Fruit fly (Drosophila melanogaster) whole organism, embryonic: ENCODE data around the gene Fatp1.

Experiments
- ATbp ChIP-seq: fragments of 200-800 bp; sonication (Bioruptor generic); optimal IDR thresholded peaks from 2 replicates; lab custom pipeline; 2017; ENCODE audit warnings: missing biosample characterization, mild to moderate bottlenecking, missing genetic modification characterization, missing genetic modification reagents
- Asciz ChIP-seq: fragments of 200-800 bp; sonication (Bioruptor generic); optimal IDR thresholded peaks from 2 replicates; lab custom pipeline; 2017; ENCODE audit warnings: missing biosample characterization, mild to moderate bottlenecking, missing genetic modification characterization, missing genetic modification reagents
- Awh ChIP-seq: fragments of 200-800 bp; sonication (Bioruptor generic); IDR thresholded peaks from 2 replicates; pipeline ENCODE4, ENCODE4 v1.3.6; 2022; ENCODE audit warnings: missing biosample characterization, missing genetic modification characterization
- CG10431 ChIP-seq: fragments of 200-800 bp; sonication (Bioruptor generic); optimal IDR thresholded peaks from 3 replicates; lab custom pipeline; 2018; ENCODE audit warnings: missing biosample characterization, mild to moderate bottlenecking, missing genetic modification characterization
- CG10654 ChIP-seq: fragments of 200-800 bp; sonication (Bioruptor generic); optimal IDR thresholded peaks from 2 replicates; lab custom pipeline; 2016; ENCODE audit warnings: missing biosample characterization, missing genetic modification characterization
- CG11398 ChIP-seq: fragments of 200-800 bp; sonication (Bioruptor generic); optimal IDR thresholded peaks from 2 replicates; lab custom pipeline; 2016; ENCODE audit warnings: missing biosample characterization, missing genetic modification characterization
- CG11696 ChIP-seq: fragments of 200-800 bp; sonication (Bioruptor generic); IDR thresholded peaks from 2 replicates; pipeline ENCODE4 v1.3.6; 2022; ENCODE audit warnings: missing biosample characterization, missing genetic modification characterization
- CG13894 ChIP-seq: fragments of 200-800 bp; sonication (Bioruptor generic); optimal IDR thresholded peaks from 3 replicates; lab custom pipeline; 2018; ENCODE audit warnings: missing biosample characterization, mild to moderate bottlenecking, missing genetic modification characterization, moderate library complexity
- CG15011 ChIP-seq: fragments of 200-800 bp; sonication (Bioruptor generic); optimal IDR thresholded peaks from 3 replicates; lab custom pipeline; 2018; ENCODE audit warnings: missing biosample characterization, mild to moderate bottlenecking, missing genetic modification characterization
- CG15269 ChIP-seq: fragments of 200-800 bp; sonication (Bioruptor generic); optimal IDR thresholded peaks from 2 replicates; lab custom pipeline; 2018; ENCODE audit warnings: missing biosample characterization, mild to moderate bottlenecking, missing genetic modification characterization, moderate library complexity
- CG15514 ChIP-seq: fragments of 200-800 bp; sonication (Bioruptor generic); optimal IDR thresholded peaks from 3 replicates; lab custom pipeline; 2017; ENCODE audit warnings: missing biosample characterization, missing genetic modification characterization, mild to moderate bottlenecking, moderate library complexity, missing genetic modification reagents
- CG17359 ChIP-seq: fragments of 200-800 bp; sonication (Bioruptor generic); optimal IDR thresholded peaks from 3 replicates; lab custom pipeline; 2018; ENCODE audit warnings: missing biosample characterization, mild to moderate bottlenecking, missing genetic modification characterization, moderate library complexity
- CG31388 ChIP-seq: fragments of 200-800 bp; sonication (Bioruptor generic); optimal IDR thresholded peaks from 2 replicates; lab custom pipeline; 2016; ENCODE audit warnings: missing biosample characterization, missing genetic modification characterization
- CG3407 ChIP-seq: fragments of 200-800 bp; sonication (Bioruptor generic); optimal IDR thresholded peaks from 2 replicates; lab custom pipeline; 2018; ENCODE audit warnings: missing biosample characterization, mild to moderate bottlenecking, missing genetic modification characterization
- CG34224 ChIP-seq: fragments of 200-800 bp; sonication (Bioruptor generic); IDR thresholded peaks from 3 replicates; pipeline ENCODE4 v1.3.6; 2022; ENCODE audit warnings: missing biosample characterization, missing genetic modification characterization; ENCODE audit not compliant: partially characterized antibody
- CG34422 ChIP-seq: fragments of 200-800 bp; sonication (Bioruptor generic); IDR thresholded peaks from 3 replicates; pipeline ENCODE4 v1.3.6; 2022; ENCODE audit warnings: missing biosample characterization, missing genetic modification characterization
- CG43689 ChIP-seq: fragments of 200-800 bp; sonication (Bioruptor generic); IDR thresholded peaks from 2 replicates; pipeline ENCODE4 v1.3.6; 2022; ENCODE audit warnings: missing biosample characterization, missing genetic modification characterization
- CG4424 ChIP-seq: fragments of 200-800 bp; sonication (Bioruptor generic); optimal IDR thresholded peaks from 3 replicates; lab custom pipeline; 2016; ENCODE audit warnings: missing biosample characterization, missing genetic modification characterization
- CG6175 ChIP-seq: fragments of 200-800 bp; sonication (Bioruptor generic); IDR thresholded peaks from 3 replicates; pipeline ENCODE4 v1.3.6; 2022; ENCODE audit warnings: missing biosample characterization, missing genetic modification characterization
- CG6254 ChIP-seq: fragments of 200-800 bp; sonication (Bioruptor generic); optimal IDR thresholded peaks from 3 replicates; lab custom pipeline; 2017; ENCODE audit warnings: mild to moderate bottlenecking, missing biosample characterization, missing genetic modification reagents, missing genetic modification characterization
- CG6654 ChIP-seq: fragments of 200-800 bp; sonication (Bioruptor generic); optimal IDR thresholded peaks from 2 replicates; lab custom pipeline; 2017; ENCODE audit warnings: missing biosample characterization, mild to moderate bottlenecking, missing genetic modification characterization
- Chrac-16 ChIP-seq: fragments of 200-800 bp; sonication (Bioruptor generic); optimal IDR thresholded peaks from 3 replicates; lab custom pipeline; 2016; ENCODE audit warnings: missing biosample characterization, missing genetic modification characterization
- Dfd ChIP-seq, 2 experiments: fragments of >200 bp; optimal IDR thresholded peaks; 2 replicates each; lab custom pipeline; 2017; ENCODE audit warnings: missing biosample characterization in 2 of 2, missing genetic modification characterization in 2 of 2
- Dp ChIP-seq: fragments of 200-800 bp; sonication (Bioruptor generic); optimal IDR thresholded peaks from 2 replicates; lab custom pipeline; 2018; ENCODE audit warnings: missing biosample characterization, mild to moderate bottlenecking, missing genetic modification characterization, moderate library complexity
- E2f1 ChIP-seq: fragments of 200-800 bp; sonication (Bioruptor generic); IDR thresholded peaks from 2 replicates; pipeline ENCODE4 v1.3.6; 2022; ENCODE audit warnings: missing biosample characterization, missing genetic modification characterization
- E2f2 ChIP-seq: fragments of 200-800 bp; sonication (Bioruptor generic); IDR thresholded peaks from 2 replicates; pipeline ENCODE4 v1.3.6; 2022; ENCODE audit warnings: missing biosample characterization, missing genetic modification characterization
- ERR ChIP-seq: fragments of 200-800 bp; sonication (Bioruptor generic); optimal IDR thresholded peaks from 2 replicates; lab custom pipeline; 2016; ENCODE audit warnings: missing biosample characterization, missing genetic modification characterization
- GATAe ChIP-seq: fragments of 200-800 bp; sonication (Bioruptor generic); conservative IDR thresholded peaks from 2 replicates; pipeline ENCODE4 v1.3.6; 2022; ENCODE audit warnings: missing biosample characterization, missing genetic modification characterization
- HmgZ ChIP-seq: fragments of 200-800 bp; sonication (Bioruptor generic); optimal IDR thresholded peaks from 2 replicates; lab custom pipeline; 2018; ENCODE audit warnings: missing biosample characterization, mild to moderate bottlenecking, missing genetic modification characterization
- Hmx ChIP-seq: fragments of 200-800 bp; sonication (Bioruptor generic); optimal IDR thresholded peaks from 2 replicates; lab custom pipeline; 2016; ENCODE audit warnings: missing biosample characterization, missing genetic modification characterization
- Hr78 ChIP-seq, 2 experiments: fragments of 200-800 bp in 1 of 2; fragments of >200 bp in 1 of 2; sonication (Bioruptor generic) in 1 of 2; optimal IDR thresholded peaks; 2 replicates each; lab custom pipeline; 2017 to 2019; ENCODE audit warnings: missing biosample characterization in 2 of 2, missing genetic modification characterization in 2 of 2, mild to moderate bottlenecking in 1 of 2, moderate library complexity in 1 of 2
- Mad ChIP-seq: fragments of 200-800 bp; sonication (Bioruptor generic); optimal IDR thresholded peaks from 2 replicates; lab custom pipeline; 2016; ENCODE audit warnings: missing biosample characterization, missing genetic modification characterization
- NFAT ChIP-seq: fragments of 200-800 bp; sonication (Bioruptor generic); IDR thresholded peaks from 2 replicates; pipeline ENCODE4 v1.3.6; 2022; ENCODE audit warnings: missing biosample characterization, missing genetic modification characterization
- Oaz ChIP-seq: fragments of 200-800 bp; sonication (Bioruptor generic); IDR thresholded peaks from 2 replicates; pipeline ENCODE4 v1.3.6; 2022; ENCODE audit warnings: missing biosample characterization, missing genetic modification characterization
- crc ChIP-seq: fragments of 200-800 bp; sonication (Bioruptor generic); optimal IDR thresholded peaks from 2 replicates; lab custom pipeline; 2016; ENCODE audit warnings: missing biosample characterization, missing genetic modification characterization
- dmrt11E ChIP-seq: fragments of 200-800 bp; sonication (Bioruptor generic); optimal IDR thresholded peaks from 3 replicates; lab custom pipeline; 2018; ENCODE audit warnings: missing biosample characterization, mild to moderate bottlenecking, missing genetic modification characterization, moderate library complexity
- grn ChIP-seq: fragments of 200-800 bp; sonication (Bioruptor generic); optimal IDR thresholded peaks from 3 replicates; lab custom pipeline; 2017; ENCODE audit warnings: missing biosample characterization, missing genetic modification characterization
- gsb ChIP-seq: fragments of 200-800 bp; sonication (Bioruptor generic); IDR thresholded peaks from 2 replicates; pipeline ENCODE4 v1.3.6; 2022; ENCODE audit warnings: missing biosample characterization, missing genetic modification characterization
- inv ChIP-seq: fragments of 200-800 bp; sonication (Bioruptor generic); IDR thresholded peaks from 2 replicates; pipeline ENCODE4 v1.3.6; 2022; ENCODE audit warnings: missing biosample characterization, missing genetic modification characterization; ENCODE audit not compliant: partially characterized antibody
- nau ChIP-seq: fragments of 200-800 bp; sonication (Bioruptor generic); optimal IDR thresholded peaks from 3 replicates; lab custom pipeline; 2017; ENCODE audit warnings: missing biosample characterization, mild to moderate bottlenecking, missing genetic modification characterization, missing genetic modification reagents
- peb ChIP-seq: fragments of 200-800 bp; sonication (Bioruptor generic); IDR thresholded peaks from 2 replicates; pipeline ENCODE4 v1.3.6; 2022; ENCODE audit warnings: missing biosample characterization, missing genetic modification characterization
- pfk ChIP-seq: fragments of 200-800 bp; sonication (Bioruptor generic); optimal IDR thresholded peaks from 2 replicates; lab custom pipeline; 2018; ENCODE audit warnings: missing biosample characterization, mild to moderate bottlenecking, missing genetic modification characterization, moderate library complexity
- phol ChIP-seq: fragments of 200-800 bp; sonication (Bioruptor generic); optimal IDR thresholded peaks from 3 replicates; lab custom pipeline; 2018; ENCODE audit warnings: missing biosample characterization, mild to moderate bottlenecking, missing genetic modification characterization, moderate library complexity
- pita ChIP-seq: fragments of 200-800 bp; sonication (Bioruptor generic); optimal IDR thresholded peaks from 2 replicates; lab custom pipeline; 2017; ENCODE audit warnings: missing biosample characterization, mild to moderate bottlenecking, missing genetic modification characterization
- pnt ChIP-seq: fragments of 200-800 bp; sonication (Bioruptor generic); optimal IDR thresholded peaks from 3 replicates; lab custom pipeline; 2016; ENCODE audit warnings: missing biosample characterization, missing genetic modification characterization
- prd ChIP-seq, 3 experiments: fragments of >200 bp in 2 of 3; fragments of 200-800 bp in 1 of 3; sonication (Bioruptor generic) in 1 of 3; optimal IDR thresholded peaks in 2 of 3; IDR thresholded peaks in 1 of 3; 2 replicates in 2 of 3; 3 replicates in 1 of 3; pipeline versions ENCODE4 v1.3.6 to Lab custom; 2017 to 2022; ENCODE audit warnings: missing biosample characterization in 1 of 3, missing genetic modification characterization in 1 of 3
- sim ChIP-seq: fragments of 200-800 bp; sonication (Bioruptor generic); IDR thresholded peaks from 2 replicates; pipeline ENCODE4 v1.3.6; 2022; ENCODE audit warnings: missing biosample characterization, missing genetic modification characterization
- sisA ChIP-seq: fragments of 200-800 bp; sonication (Bioruptor generic); IDR thresholded peaks from 2 replicates; pipeline ENCODE4 v1.3.6; 2022; ENCODE audit warnings: missing biosample characterization, missing genetic modification characterization
- slbo ChIP-seq: fragments of 200-800 bp; sonication (Bioruptor generic); IDR thresholded peaks from 2 replicates; pipeline ENCODE4 v1.3.6; 2022; ENCODE audit warnings: missing biosample characterization, missing genetic modification characterization
- wdn ChIP-seq: fragments of 200-800 bp; sonication (Bioruptor generic); IDR thresholded peaks from 2 replicates; pipeline ENCODE4 v1.3.6; 2022; ENCODE audit warnings: missing biosample characterization, missing genetic modification characterization
- yki ChIP-seq: fragments of >200 bp; optimal IDR thresholded peaks from 3 replicates; lab custom pipeline; 2018

Gene Fatp1

dm6 chr2L:10519225-10519624 lies 2.2 kb upstream of the Fatp1 start (continued):
- TF ChIP-seq CG31388 (GFP tag; lab: Kevin White, UChicago) (no peak), E2f2 (GFP tag; lab: Robert Waterston, UW) (peak; percentile 45; the same call in 1 of the 2 replicates), NFAT (GFP tag; lab: Robert Waterston, UW) (no peak), CG6175 (GFP tag; lab: Robert Waterston, UW) (no peak), peb (GFP tag; lab: Robert Waterston, UW) (no peak), Hr78 (GFP tag; optimal IDR thresholded peaks at IDR 0.05; lab: Kevin White, UChicago) (no peak), E2f1 (peak; percentile 46), CG6654 (GFP tag; lab: Kevin White, UChicago) (no peak), nau (GFP tag; lab: Kevin White, UChicago) (peak; percentile 36), pfk (GFP tag; lab: Kevin White, UChicago) (no peak), Awh (GFP tag; lab: Robert Waterston, UW) (peak; percentile 22; the same call in 1 of the 2 replicates), Hmx (GFP tag; lab: Kevin White, UChicago) (no peak), ERR (GFP tag; lab: Kevin White, UChicago) (no peak), slbo (peak; percentile 76), sisA (GFP tag; lab: Robert Waterston, UW) (peak; percentile 62), yki (lab: Kevin White, UChicago) (no peak), phol (tag; lab: Kevin White, UChicago) (peak; percentile 47), inv (GFP tag; lab: Robert Waterston, UW) (no peak), Dfd (GFP tag; optimal IDR thresholded peaks at IDR 0.05; lab: Kevin White, UChicago) (no peak), HmgZ (tag; lab: Kevin White, UChicago) (peak; percentile 37), wdn (GFP tag; lab: Robert Waterston, UW) (peak; percentile 69), ATbp (GFP tag; lab: Kevin White, UChicago) (peak; percentile 54), CG10431 (GFP tag; lab: Kevin White, UChicago) (no peak), CG4424 (GFP tag; lab: Kevin White, UChicago) (peak; percentile 40), CG10654 (GFP tag; lab: Kevin White, UChicago) (peak; percentile 14), CG34224 (GFP tag; lab: Robert Waterston, UW) (no peak), Dp (GFP tag; lab: Kevin White, UChicago) (no peak), grn (peak; percentile 24), Oaz (GFP tag; lab: Robert Waterston, UW) (peak; percentile 73), Chrac-16 (GFP tag; lab: Kevin White, UChicago) (no peak), pita (GFP tag; lab: Kevin White, UChicago) (no peak), CG15011 (GFP tag; lab: Kevin White, UChicago) (peak; percentile 44), CG13894 (peak; percentile 67), Mad (GFP tag; lab: Kevin White, UChicago) (no peak), dmrt11E (tag; lab: Kevin White, UChicago) (no peak), gsb (peak; percentile 55), CG11398 (GFP tag; lab: Kevin White, UChicago) (no peak), CG3407 (GFP tag; lab: Kevin White, UChicago) (peak; percentile 19), CG34422 (GFP tag; lab: Robert Waterston, UW) (peak; percentile 78), prd (optimal IDR thresholded peaks at IDR 0.05; lab: Kevin White, UChicago) (no peak), prd (GFP tag; IDR thresholded peaks at IDR 0.05; lab: Robert Waterston, UW) (peak; percentile 64), CG17359 (tag; lab: Kevin White, UChicago) (peak; percentile 74), CG43689 (GFP tag; lab: Robert Waterston, UW) (no peak), GATAe (GFP tag; lab: Robert Waterston, UW) (0 out of 2 replicates have a peak, but pooled peaks have one; percentile 20), CG6254 (no peak), CG15514 (GFP tag; lab: Kevin White, UChicago) (peak; percentile 54), crc (GFP tag; lab: Kevin White, UChicago) (no peak), sim (GFP tag; lab: Robert Waterston, UW) (0 out of 2 replicates have a peak, but pooled peaks have one; percentile 13), CG11696 (peak; percentile 50), CG15269 (tag; lab: Kevin White, UChicago) (peak; percentile 68), Asciz (GFP tag; lab: Kevin White, UChicago) (peak; percentile 37), pnt (peak; percentile 34)
